Fruit fly (Drosophila melanogaster): ENCODE data around the gene PAPLA1.

DNA sequence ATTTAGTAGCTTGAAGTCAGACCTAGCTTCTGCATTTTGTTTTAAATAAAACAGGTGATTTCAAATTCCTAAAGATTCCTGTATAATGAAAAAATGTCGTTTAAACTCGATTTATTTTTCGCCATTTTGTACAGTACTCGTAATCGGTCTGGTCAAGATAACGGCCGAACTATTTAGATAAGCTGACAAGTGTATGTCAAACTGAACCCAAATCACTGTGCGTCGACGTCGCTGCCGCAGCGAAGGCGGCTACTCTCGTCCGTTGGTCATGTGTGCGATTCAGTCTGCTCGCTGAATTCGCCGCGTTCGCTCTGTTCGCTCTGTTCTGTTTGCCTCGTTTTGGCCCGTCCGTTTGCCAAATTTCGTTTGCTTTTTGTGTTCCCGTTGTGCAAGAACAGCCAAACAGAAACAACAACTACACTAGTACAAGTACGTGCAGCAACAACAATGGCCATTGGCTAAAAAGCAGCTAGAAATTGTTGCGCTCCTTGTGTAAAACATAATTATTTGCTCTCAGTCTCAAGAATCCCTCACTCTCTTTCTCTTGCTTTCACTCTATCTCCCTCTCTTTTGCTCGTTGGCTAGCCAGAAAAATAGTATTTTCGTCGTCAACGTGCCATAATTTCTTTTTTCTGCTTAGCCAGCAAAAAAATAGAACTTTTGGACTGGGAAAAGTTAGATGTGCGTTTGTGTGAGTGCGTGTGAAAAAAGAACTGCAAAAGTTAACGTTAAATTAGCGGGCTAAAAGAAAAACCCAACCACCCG is 71.2 kb downstream of the PAPLA1 start:
- TF ChIP-seq ttk (optimal IDR thresholded peaks at IDR 0.05): no peak
- TF ChIP-seq h (optimal IDR thresholded peaks at IDR 0.05): no peak

Measured in Kc167 (cell line).